Fruit fly (Drosophila melanogaster): Measurements from ENCODE around the gene CG34001.

DNA sequence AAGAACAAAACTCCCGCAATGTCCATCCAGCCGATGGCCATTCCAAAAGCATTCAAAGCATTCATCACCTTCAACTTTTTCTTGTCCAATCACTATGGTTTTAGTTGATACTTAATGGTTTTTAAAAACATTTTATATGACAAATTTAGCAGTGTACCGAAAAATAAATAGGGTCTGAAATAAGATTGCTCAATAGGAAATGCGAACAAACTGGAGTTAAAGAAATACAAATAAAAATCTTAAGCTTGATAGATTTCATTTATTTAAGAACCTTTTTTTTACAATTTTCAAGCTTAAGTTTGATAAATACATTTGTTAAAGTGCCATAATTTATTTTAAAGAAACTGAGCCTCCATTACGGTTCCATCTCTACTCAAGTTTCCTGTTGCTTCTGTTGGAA lies 5.4 kb upstream of the CG34001 start, which contains the start of gene CG43127:
- TF ChIP-seq Sox15 (GFP tag; optimal IDR thresholded peaks at IDR 0.05): no peak
- no peak for TF ChIP-seq acj6 (GFP tag; optimal IDR thresholded peaks at IDR 0.05)
- TF ChIP-seq ss (GFP tag; optimal IDR thresholded peaks at IDR 0.05): no peak
- TF ChIP-seq Ets21C (GFP tag; optimal IDR thresholded peaks at IDR 0.05): no peak
- TF ChIP-seq CG8119 (GFP tag; IDR thresholded peaks at IDR 0.05): no peak
- TF ChIP-seq Blimp-1 (GFP tag; optimal IDR thresholded peaks at IDR 0.05): no peak
- no peak for TF ChIP-seq svp (GFP tag)
